Worm (Caenorhabditis elegans): ENCODE data around the gene Y46H3A.4.

Gene Y46H3A.4

DNA sequence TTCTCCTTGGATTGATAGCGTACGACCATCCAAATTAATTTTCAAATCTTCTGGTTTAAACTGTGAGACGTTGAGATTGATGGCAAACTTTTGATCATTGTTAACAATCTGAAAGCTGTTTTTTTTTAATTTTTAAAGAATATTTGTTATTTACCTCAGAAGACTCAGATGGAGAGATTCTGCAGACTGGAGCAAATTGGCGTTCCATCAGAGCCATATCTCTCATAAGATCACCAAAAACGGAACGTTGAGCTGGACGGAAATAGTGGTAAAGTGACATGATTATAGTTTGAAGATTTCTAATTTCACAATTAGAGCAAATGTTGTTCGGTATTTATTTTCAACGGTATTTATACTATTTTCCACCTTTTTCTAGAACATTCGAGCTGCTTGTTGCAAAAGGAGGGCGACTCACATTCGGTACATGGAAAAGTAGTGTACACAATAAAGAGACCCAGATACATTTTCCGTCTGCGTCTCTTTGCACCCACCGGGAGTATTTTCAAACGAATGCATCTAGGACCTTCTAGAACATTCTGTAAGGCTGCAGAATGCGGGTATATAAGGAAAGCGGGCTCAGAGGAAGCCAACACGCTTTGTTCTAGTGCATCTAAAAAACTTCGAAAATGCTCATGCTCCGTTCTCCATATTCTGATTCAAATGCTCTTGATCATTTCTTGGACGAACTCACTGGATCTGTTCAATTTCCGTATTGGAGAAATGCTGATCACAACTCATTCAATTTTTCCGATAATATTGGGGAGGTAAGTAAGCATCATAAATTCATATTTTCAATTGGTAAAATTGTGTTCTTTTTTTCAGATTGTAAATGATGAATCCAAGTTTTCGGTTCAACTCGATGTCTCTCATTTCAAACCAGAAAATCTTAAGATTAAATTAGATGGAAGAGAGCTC, 6.0 kb downstream of the Y46H3A.4 start, which contains the start of the genes hsp-16.2 and hsp-16.41:
Gene hsp-16.2, minus strand, starts transcription at position 313 of the 915 bp plus-strand sequence.
Gene hsp-16.41, plus strand, starts transcription at position 534 of the 915 bp plus-strand sequence.
- peak; percentile 53 for TF ChIP-seq hmg-1.1 (GFP tag; IDR thresholded peaks at IDR 0.05)
- no peak for TF ChIP-seq ceh-28 (tag; optimal IDR thresholded peaks at IDR 0.05)
- TF ChIP-seq sdz-12 (GFP tag; optimal IDR thresholded peaks at IDR 0.05), result peak; percentile 52
- TF ChIP-seq snpc-1.2 (GFP tag; IDR thresholded peaks at IDR 0.05), result no peak
- 0 out of 2 replicates have a peak, but pooled peaks have one; percentile 45 for TF ChIP-seq saeg-2 (GFP tag; IDR thresholded peaks at IDR 0.05)
- peak in 1 of 2 experiments; percentile 29 for TF ChIP-seq unc-62 (GFP tag; optimal IDR thresholded peaks at IDR 0.05 in 1 of 2)
- no peak for TF ChIP-seq unc-62 (tag; optimal IDR thresholded peaks at IDR 0.05)
- TF ChIP-seq nhr-6 (tag; optimal IDR thresholded peaks at IDR 0.05), result no peak
- TF ChIP-seq mdt-29 (GFP tag; IDR thresholded peaks at IDR 0.05), result peak; percentile 97
- TF ChIP-seq duxl-1 (tag; optimal IDR thresholded peaks at IDR 0.05; ENCODE audit: poor library complexity), result no peak
- TF ChIP-seq T20F7.1 (GFP tag; optimal IDR thresholded peaks at IDR 0.05), result no peak
- TF ChIP-seq ZK337.2 (GFP tag; IDR thresholded peaks at IDR 0.05), result no peak
- no peak for TF ChIP-seq nhr-76 (tag; optimal IDR thresholded peaks at IDR 0.05)
- no peak for TF ChIP-seq mdl-1 (tag; optimal IDR thresholded peaks at IDR 0.05)
- TF ChIP-seq ZK546.5 (tag; optimal IDR thresholded peaks at IDR 0.05), result no peak
- no peak for TF ChIP-seq ztf-11 (tag; optimal IDR thresholded peaks at IDR 0.05)
- peak; percentile 27 for TF ChIP-seq dpl-1 (GFP tag; optimal IDR thresholded peaks at IDR 0.05)
- peak; percentile 45 for TF ChIP-seq lin-38 (GFP tag; IDR thresholded peaks at IDR 0.05)
- no peak for TF ChIP-seq zfp-3 (GFP tag; conservative IDR thresholded peaks at IDR 0.05)
- no peak for TF ChIP-seq lin-39 (tag; optimal IDR thresholded peaks at IDR 0.05)
- no peak for TF ChIP-seq zip-2 (tag; optimal IDR thresholded peaks at IDR 0.05)
- TF ChIP-seq Y75B8A.6 (GFP tag; IDR thresholded peaks at IDR 0.05), result no peak
- TF ChIP-seq zip-11 (GFP tag; IDR thresholded peaks at IDR 0.05), result no peak
- no peak; the same call in 1 of the 2 replicates for TF ChIP-seq dmd-6 (GFP tag; IDR thresholded peaks at IDR 0.05)
- TF ChIP-seq T26A8.4 (GFP tag; IDR thresholded peaks at IDR 0.05), result no peak; the same call in 1 of the 2 replicates
- peak; percentile 60; the same call in 1 of the 2 replicates for TF ChIP-seq ceh-20 (GFP tag; IDR thresholded peaks at IDR 0.05)
- TF ChIP-seq dmd-8 (GFP tag; IDR thresholded peaks at IDR 0.05), result no peak
- TF ChIP-seq F49E8.2 (tag; optimal IDR thresholded peaks at IDR 0.05; ENCODE audit: borderline replicate concordance), result no peak
- peak; percentile 73 for TF ChIP-seq hlh-11 (tag; optimal IDR thresholded peaks at IDR 0.05)
- TF ChIP-seq tag-97 (GFP tag; IDR thresholded peaks at IDR 0.05), result no peak
- no peak; the same call in 1 of the 2 replicates for TF ChIP-seq lin-1 (GFP tag; IDR thresholded peaks at IDR 0.05)
- no peak for TF ChIP-seq spr-1 (tag; optimal IDR thresholded peaks at IDR 0.05)
- TF ChIP-seq hlh-30 (tag; optimal IDR thresholded peaks at IDR 0.05; ENCODE audit: insufficient read depth), result peak; percentile 40
- peak; percentile 46 for TF ChIP-seq mxl-3 (GFP tag; optimal IDR thresholded peaks at IDR 0.05)
- peak; percentile 94 for TF ChIP-seq nhr-48 (tag; optimal IDR thresholded peaks at IDR 0.05)
- no peak for TF ChIP-seq dmd-9 (GFP tag; IDR thresholded peaks at IDR 0.05)
- no peak for TF ChIP-seq spr-3 (GFP tag; optimal IDR thresholded peaks at IDR 0.05)
- no peak for TF ChIP-seq egl-43 (GFP tag; IDR thresholded peaks at IDR 0.05)
- TF ChIP-seq jun-1 (tag; optimal IDR thresholded peaks at IDR 0.05), result no peak
- no peak for TF ChIP-seq aly-2 (tag; optimal IDR thresholded peaks at IDR 0.05)
- TF ChIP-seq hif-1 (tag; optimal IDR thresholded peaks at IDR 0.05), result no peak
- no peak for TF ChIP-seq fos-1 (tag; optimal IDR thresholded peaks at IDR 0.05)
- 0 out of 4 replicates have a peak, but pooled peaks of 1 of the 2 experiments have one; percentile 42 for TF ChIP-seq madf-5 (GFP tag; IDR thresholded peaks at IDR 0.05)
- no peak for TF ChIP-seq cey-2 (tag; optimal IDR thresholded peaks at IDR 0.05; ENCODE audit: borderline replicate concordance, insufficient read depth)
- no peak for TF ChIP-seq mxl-2 (GFP tag; conservative IDR thresholded peaks at IDR 0.05)
- TF ChIP-seq ctbp-1 (GFP tag; IDR thresholded peaks at IDR 0.05), result peak; percentile 59; the same call in 1 of the 2 replicates
- TF ChIP-seq dve-1 (tag; optimal IDR thresholded peaks at IDR 0.05; ENCODE audit: insufficient read depth), result peak; percentile 66
- no peak for TF ChIP-seq zag-1 (tag; optimal IDR thresholded peaks at IDR 0.05)
